Worm (Caenorhabditis elegans) whole organism, late embryonic: Measurements from ENCODE around the gene dhs-13.

ENCODE experiments used
- C08G9.2 ChIP-seq: sonication (generic microtip); optimal IDR thresholded peaks from 2 replicates; lab custom pipeline; 2016; ENCODE audit warnings: mild to moderate bottlenecking, missing genetic modification characterization, moderate library complexity, missing compliant biosample characterization
- C38D4.7 ChIP-seq: fragments of 200-800 bp; sonication (Bioruptor generic); optimal IDR thresholded peaks from 2 replicates; lab custom pipeline; 2018; ENCODE audit warnings: mild to moderate bottlenecking, missing genetic modification characterization, moderate library complexity, missing compliant biosample characterization
- Y22D7AL.16 ChIP-seq: sonication (generic microtip); optimal IDR thresholded peaks from 2 replicates; lab custom pipeline; 2016; ENCODE audit warnings: missing genetic modification characterization, missing compliant biosample characterization
- ahr-1 ChIP-seq: sonication (generic microtip); optimal IDR thresholded peaks from 2 replicates; lab custom pipeline; 2016; ENCODE audit warnings: missing genetic modification characterization, missing compliant biosample characterization
- ama-1 ChIP-seq: fragments of 150-350 bp; optimal IDR thresholded peaks from 2 replicates; lab custom pipeline; 2014
- ceh-14 ChIP-seq: sonication (generic microtip); optimal IDR thresholded peaks from 2 replicates; lab custom pipeline; 2016; ENCODE audit warnings: missing genotype, missing genetic modification characterization, missing compliant biosample characterization
- ceh-18 ChIP-seq: sonication (generic microtip); optimal IDR thresholded peaks from 2 replicates; lab custom pipeline; 2016; ENCODE audit warnings: missing genetic modification characterization, missing compliant biosample characterization
- ceh-19 ChIP-seq: fragments of 200-800 bp; sonication (Bioruptor generic); optimal IDR thresholded peaks from 2 replicates; lab custom pipeline; 2018; ENCODE audit warnings: mild to moderate bottlenecking, missing genetic modification characterization, missing compliant biosample characterization
- ceh-2 ChIP-seq: sonication (generic microtip); optimal IDR thresholded peaks from 2 replicates; lab custom pipeline; 2016; ENCODE audit warnings: missing genotype, missing genetic modification characterization, missing compliant biosample characterization
- ceh-30 ChIP-seq: fragments of 150-350 bp; optimal IDR thresholded peaks from 2 replicates; lab custom pipeline; 2014; ENCODE audit warnings: missing biosample characterization, missing genetic modification characterization
- ceh-31 ChIP-seq: sonication (generic microtip); optimal IDR thresholded peaks from 2 replicates; lab custom pipeline; 2016; ENCODE audit warnings: missing genetic modification characterization, missing compliant biosample characterization
- ceh-34 ChIP-seq: sonication (generic microtip); optimal IDR thresholded peaks from 2 replicates; lab custom pipeline; 2016; ENCODE audit warnings: mild to moderate bottlenecking, missing genetic modification characterization, missing compliant biosample characterization
- ceh-45 ChIP-seq: fragments of 200-800 bp; sonication (Bioruptor generic); IDR thresholded peaks from 2 replicates; pipeline ENCODE4 v1.3.6; 2022; ENCODE audit warnings: missing genetic modification reagents, missing genetic modification characterization, missing compliant biosample characterization
- che-1 ChIP-seq: sonication (generic microtip); optimal IDR thresholded peaks from 2 replicates; lab custom pipeline; 2016; ENCODE audit warnings: mild to moderate bottlenecking, missing genetic modification characterization, missing compliant biosample characterization
- dve-1 ChIP-seq: sonication (generic microtip); optimal IDR thresholded peaks from 2 replicates; lab custom pipeline; 2017; ENCODE audit warnings: antibody characterized with exemption, mild to moderate bottlenecking, missing genetic modification characterization, missing compliant biosample characterization
- elt-2 ChIP-seq: sonication (generic microtip); optimal IDR thresholded peaks from 2 replicates; lab custom pipeline; 2016; ENCODE audit warnings: missing genetic modification reagents, missing genetic modification characterization, missing compliant biosample characterization
- ets-4 ChIP-seq: sonication (generic microtip); optimal IDR thresholded peaks from 2 replicates; lab custom pipeline; 2016; ENCODE audit warnings: missing genetic modification characterization, missing compliant biosample characterization
- eyg-1 ChIP-seq: sonication (generic microtip); optimal IDR thresholded peaks from 2 replicates; lab custom pipeline; 2016; ENCODE audit warnings: missing genotype, missing genetic modification characterization, missing compliant biosample characterization
- hlh-30 ChIP-seq: sonication (generic microtip); optimal IDR thresholded peaks from 2 replicates; lab custom pipeline; 2017; ENCODE audit warnings: antibody characterized with exemption, missing genetic modification characterization, missing compliant biosample characterization; ENCODE audit not compliant: insufficient read depth
- madf-2 ChIP-seq: sonication (generic microtip); optimal IDR thresholded peaks from 2 replicates; lab custom pipeline; 2017; ENCODE audit warnings: missing genetic modification characterization, missing compliant biosample characterization
- mec-3 ChIP-seq: sonication (generic microtip); optimal IDR thresholded peaks from 2 replicates; lab custom pipeline; 2016; ENCODE audit warnings: borderline replicate concordance, missing genetic modification characterization, missing compliant biosample characterization
- nfya-1 ChIP-seq: sonication (generic microtip); optimal IDR thresholded peaks from 2 replicates; lab custom pipeline; 2017; ENCODE audit warnings: missing genetic modification characterization, mild to moderate bottlenecking, missing compliant biosample characterization, antibody characterized with exemption, moderate library complexity
- nhr-232 ChIP-seq: sonication (generic microtip); optimal IDR thresholded peaks from 2 replicates; lab custom pipeline; 2016; ENCODE audit warnings: missing genetic modification characterization, missing compliant biosample characterization
- npax-4 ChIP-seq: sonication (generic microtip); optimal IDR thresholded peaks from 2 replicates; lab custom pipeline; 2016; ENCODE audit warnings: missing genetic modification characterization, missing compliant biosample characterization
- odd-2 ChIP-seq: sonication (generic microtip); optimal IDR thresholded peaks from 2 replicates; lab custom pipeline; 2017; ENCODE audit warnings: antibody characterized with exemption, mild to moderate bottlenecking, missing genetic modification characterization, missing compliant biosample characterization
- pha-2 ChIP-seq: sonication (generic microtip); optimal IDR thresholded peaks from 2 replicates; lab custom pipeline; 2017; ENCODE audit warnings: mild to moderate bottlenecking, missing genetic modification characterization, missing compliant biosample characterization
- pqm-1 ChIP-seq: sonication (generic microtip); optimal IDR thresholded peaks from 2 replicates; lab custom pipeline; 2016; ENCODE audit warnings: missing genetic modification characterization, missing compliant biosample characterization
- rnt-1 ChIP-seq: sonication (generic microtip); optimal IDR thresholded peaks from 2 replicates; lab custom pipeline; 2016; ENCODE audit warnings: missing genetic modification characterization, missing compliant biosample characterization
- sox-2 ChIP-seq: fragments of 200-800 bp; sonication (Bioruptor generic); IDR thresholded peaks from 2 replicates; pipeline ENCODE4 v1.3.6; 2022; ENCODE audit warnings: missing genetic modification reagents, missing genetic modification characterization, missing compliant biosample characterization
- syd-9 ChIP-seq: sonication (generic microtip); optimal IDR thresholded peaks from 2 replicates; lab custom pipeline; 2016; ENCODE audit warnings: mild to moderate bottlenecking, missing genetic modification characterization, moderate library complexity, missing compliant biosample characterization
- tbx-2 ChIP-seq: sonication (generic microtip); optimal IDR thresholded peaks from 2 replicates; lab custom pipeline; 2016; ENCODE audit warnings: missing genetic modification characterization, missing compliant biosample characterization
- ttx-3 ChIP-seq: sonication (generic microtip); optimal IDR thresholded peaks from 2 replicates; lab custom pipeline; 2016; ENCODE audit warnings: missing genetic modification reagents, missing genetic modification characterization, missing compliant biosample characterization
- unc-3 ChIP-seq, 2 experiments: fragments of 200-800 bp in 1 of 2; sonication (Bioruptor generic) in 1 of 2; sonication (generic microtip) in 1 of 2; conservative IDR thresholded peaks in 1 of 2; optimal IDR thresholded peaks in 1 of 2; 2 replicates each; pipeline versions ENCODE4 v1.3.6 to Lab custom; 2016 to 2022; ENCODE audit warnings: missing compliant biosample characterization in 2 of 2, missing genetic modification characterization in 2 of 2, missing genetic modification reagents in 1 of 2
- unc-42 ChIP-seq: sonication (generic microtip); optimal IDR thresholded peaks from 2 replicates; lab custom pipeline; 2016; ENCODE audit warnings: missing genotype, missing genetic modification characterization, missing compliant biosample characterization
- unc-55 ChIP-seq: sonication (generic microtip); optimal IDR thresholded peaks from 2 replicates; lab custom pipeline; 2017; ENCODE audit warnings: missing biosample characterization, missing genetic modification reagents, missing genetic modification characterization

The dhs-13 gene

DNA sequence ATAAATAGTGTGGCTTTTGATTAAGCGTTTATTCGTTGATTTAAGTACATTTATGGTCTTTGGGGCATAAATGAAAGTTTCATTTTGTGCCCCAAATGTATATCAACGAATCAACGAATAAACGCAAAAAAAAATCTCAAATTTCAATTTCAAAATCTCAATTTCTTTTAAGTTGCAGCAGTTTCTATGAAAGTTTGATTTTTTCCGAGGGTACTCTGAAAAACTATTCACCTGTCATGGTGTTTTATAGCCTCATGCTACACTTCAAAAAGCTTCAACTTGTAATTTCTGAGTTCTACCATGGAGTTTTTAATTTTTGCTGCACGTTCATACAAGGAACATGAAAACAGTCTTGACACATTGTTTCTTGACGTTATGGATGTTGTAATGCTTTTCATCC, 19.0 kb downstream of the dhs-13 start, which contains the start of gene ZK697.1:
ZK697.1 (plus strand) TSS at position 301 of the 400 bp plus-strand sequence.
- TF ChIP-seq ama-1 (no peak), sox-2 (no peak)

DNA sequence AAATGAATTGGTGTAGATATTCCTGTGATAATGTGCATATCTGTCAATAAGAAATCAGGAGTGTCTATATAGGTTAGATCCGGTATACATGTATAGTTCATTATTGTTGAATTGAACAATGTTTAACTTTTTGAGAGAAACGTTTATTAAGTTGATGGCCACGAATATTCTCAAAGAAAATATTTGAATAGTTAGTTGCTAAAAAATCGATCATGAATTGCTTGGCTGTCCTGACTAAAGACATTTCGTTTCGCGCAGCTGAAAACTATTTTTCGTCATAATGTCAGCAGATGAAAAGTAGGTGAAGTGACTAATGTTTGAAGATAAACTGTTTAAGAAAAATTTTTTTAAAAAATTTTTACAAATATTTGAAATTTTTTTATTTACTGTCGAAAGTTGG, 20.1 kb downstream of the dhs-13 start, which contains the start of gene srh-199:
srh-199 (minus strand) TSS at position 101 of the 400 bp plus-strand sequence.
- TF ChIP-seq hlh-30 (tag; lab: Kevin White, UChicago) (no peak), ceh-30 (tag; lab: Kevin White, UChicago) (no peak), ceh-34 (tag; lab: Kevin White, UChicago) (no peak)

DNA sequence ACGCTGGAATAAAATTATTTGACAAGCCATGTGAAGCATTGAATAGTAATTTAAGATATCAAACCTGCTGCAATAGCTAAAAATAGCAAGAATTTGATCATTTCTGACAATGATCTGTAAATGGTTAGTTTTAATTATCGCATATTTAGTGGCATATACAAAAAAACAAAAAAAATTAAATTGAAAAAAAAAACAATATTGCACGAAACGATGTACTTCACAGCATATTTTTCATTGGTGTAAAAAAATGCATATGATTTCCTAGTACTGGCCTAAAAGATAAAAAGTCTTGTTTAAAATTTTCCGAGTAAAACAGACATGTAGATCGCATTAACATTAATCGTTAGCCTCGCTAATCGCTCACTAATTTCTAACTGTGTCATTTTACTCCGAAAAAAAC, 22.5 kb downstream of the dhs-13 start, which contains the start of gene ZK697.8:
ZK697.8 (minus strand) TSS at position 101 of the 400 bp plus-strand sequence.
- TF ChIP-seq C08G9.2 (tag; lab: Kevin White, UChicago): no peak
- no peak for TF ChIP-seq mec-3 (tag; lab: Kevin White, UChicago)
- TF ChIP-seq ceh-19: no peak
- TF ChIP-seq ceh-31 (tag; lab: Kevin White, UChicago): no peak
- no peak for TF ChIP-seq ceh-2 (tag; lab: Kevin White, UChicago)
- no peak for TF ChIP-seq pha-2 (tag; lab: Kevin White, UChicago)
- no peak for TF ChIP-seq npax-4 (tag; lab: Kevin White, UChicago)
- no peak for TF ChIP-seq rnt-1 (tag; lab: Kevin White, UChicago)
- no peak for TF ChIP-seq nhr-232 (tag; lab: Kevin White, UChicago)
- no peak for TF ChIP-seq madf-2 (tag; lab: Kevin White, UChicago)
- no peak for TF ChIP-seq C38D4.7 (GFP tag; lab: Kevin White, UChicago)
- no peak for TF ChIP-seq ets-4 (tag; lab: Kevin White, UChicago)
- TF ChIP-seq ceh-14 (tag; lab: Kevin White, UChicago): no peak
- no peak for TF ChIP-seq ttx-3 (tag; lab: Kevin White, UChicago)
- no peak for TF ChIP-seq Y22D7AL.16 (tag; lab: Kevin White, UChicago)

DNA sequence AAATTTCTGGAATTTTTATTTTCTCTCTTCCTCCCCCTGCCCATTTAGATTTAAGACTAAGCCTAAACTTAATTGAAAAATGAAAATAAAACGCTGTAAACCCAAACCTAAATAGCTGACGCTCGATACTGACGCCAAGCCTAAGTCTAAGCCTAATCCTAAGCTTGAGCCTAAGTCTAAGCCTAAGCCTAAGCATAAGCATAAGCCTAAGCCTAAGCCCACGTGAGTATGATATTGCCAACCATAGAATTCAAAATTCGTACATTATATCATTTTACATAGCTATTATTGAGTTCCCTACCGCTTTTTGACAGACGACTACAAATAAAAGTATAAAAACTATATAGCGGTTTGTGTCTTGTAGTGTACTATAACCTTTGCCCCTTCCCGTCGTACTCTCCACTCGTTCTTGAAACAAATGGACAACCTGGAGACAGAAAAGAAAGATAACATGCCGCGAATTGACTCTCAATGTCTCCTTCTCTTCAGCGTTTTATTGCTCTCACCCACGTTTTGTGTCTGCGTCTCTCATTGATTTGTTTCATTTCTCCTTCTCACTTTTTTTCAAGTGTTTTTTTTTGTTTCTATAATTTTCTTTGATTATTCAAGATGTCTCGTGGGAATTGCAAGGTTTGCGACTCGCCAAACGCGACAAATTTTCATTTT, 28.2 kb downstream of the dhs-13 start, which contains the start of gene nhr-256:
nhr-256 (plus strand) TSS at position 567 of the 666 bp plus-strand sequence.
- TF ChIP-seq nfya-1 (tag; lab: Kevin White, UChicago) (peak; percentile 33), dve-1 (peak; percentile 17), che-1 (tag; lab: Kevin White, UChicago) (no peak), unc-42 (tag; lab: Kevin White, UChicago) (peak; percentile 4), ceh-18 (tag; lab: Kevin White, UChicago) (peak; percentile 21), ahr-1 (tag; lab: Kevin White, UChicago) (no peak), elt-2 (tag; lab: Kevin White, UChicago) (peak; percentile 64), unc-55 (GFP tag; lab: Kevin White, UChicago) (peak; percentile 28), ets-4 (tag; lab: Kevin White, UChicago) (peak; percentile 22), eyg-1 (tag; lab: Kevin White, UChicago) (no peak), ceh-30 (tag; lab: Kevin White, UChicago) (peak; percentile 80), tbx-2 (tag; lab: Kevin White, UChicago) (peak; percentile 33), pqm-1 (peak; percentile 2), unc-3 (GFP tag; conservative IDR thresholded peaks at IDR 0.05; lab: Robert Waterston, UW) (no peak), unc-3 (tag; optimal IDR thresholded peaks at IDR 0.05; lab: Kevin White, UChicago) (no peak), odd-2 (tag; lab: Kevin White, UChicago) (no peak)

DNA sequence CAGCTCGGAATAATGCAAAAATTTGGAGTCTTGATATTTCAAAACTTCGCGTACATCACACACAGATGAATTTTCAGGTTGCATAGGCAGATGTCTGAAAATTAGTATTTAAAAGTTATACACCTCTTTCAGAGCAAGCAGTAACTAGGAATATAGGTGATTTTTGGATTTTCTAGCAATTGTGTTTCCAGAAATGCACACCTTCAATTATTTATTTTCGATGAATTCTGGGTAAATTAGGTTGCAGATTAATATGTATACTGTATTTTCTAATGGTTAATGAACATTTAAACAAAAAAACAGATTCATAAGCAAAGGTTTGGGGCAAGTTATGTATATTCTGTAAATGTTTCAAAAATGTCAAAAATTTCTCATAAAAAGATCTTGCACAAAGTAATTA, 30.5 kb downstream of the dhs-13 start, which contains the start of gene srab-25:
srab-25 (minus strand) TSS at position 101 of the 400 bp plus-strand sequence.
- TF ChIP-seq ceh-45 (GFP tag; lab: Robert Waterston, UW) (no peak), hlh-30 (tag; lab: Kevin White, UChicago) (no peak), odd-2 (tag; lab: Kevin White, UChicago) (no peak), syd-9 (tag; lab: Kevin White, UChicago) (no peak), unc-42 (tag; lab: Kevin White, UChicago) (no peak)
